Fruit fly (Drosophila melanogaster) whole organism, embryonic: ENCODE measurements around the gene Phyhd1.

ENCODE experiments used
- Ada2b ChIP-seq: fragments of 200-800 bp; sonication (Bioruptor generic); IDR thresholded peaks from 2 replicates; pipeline ENCODE4 v1.3.6; 2022; ENCODE audit warnings: missing biosample characterization, missing genetic modification characterization
- Asciz ChIP-seq: fragments of 200-800 bp; sonication (Bioruptor generic); optimal IDR thresholded peaks from 2 replicates; lab custom pipeline; 2017; ENCODE audit warnings: missing biosample characterization, mild to moderate bottlenecking, missing genetic modification characterization, missing genetic modification reagents
- Atf-2 ChIP-seq: fragments of 200-800 bp; sonication (Bioruptor generic); optimal IDR thresholded peaks from 2 replicates; lab custom pipeline; 2016; ENCODE audit warnings: missing biosample characterization, missing genetic modification characterization
- Awh ChIP-seq: fragments of 200-800 bp; sonication (Bioruptor generic); IDR thresholded peaks from 2 replicates; pipeline ENCODE4, ENCODE4 v1.3.6; 2022; ENCODE audit warnings: missing biosample characterization, missing genetic modification characterization
- CG10654 ChIP-seq: fragments of 200-800 bp; sonication (Bioruptor generic); optimal IDR thresholded peaks from 2 replicates; lab custom pipeline; 2016; ENCODE audit warnings: missing biosample characterization, missing genetic modification characterization
- CG12219 ChIP-seq: fragments of 200-800 bp; sonication (Bioruptor generic); optimal IDR thresholded peaks from 3 replicates; lab custom pipeline; 2018; ENCODE audit warnings: missing biosample characterization, mild to moderate bottlenecking, missing genetic modification characterization
- CG12769 ChIP-seq: fragments of 200-800 bp; sonication (Bioruptor generic); optimal IDR thresholded peaks from 2 replicates; lab custom pipeline; 2019; ENCODE audit warnings: missing biosample characterization, mild to moderate bottlenecking, missing genetic modification characterization, moderate library complexity
- CG12942 ChIP-seq: fragments of 200-800 bp; sonication (Bioruptor generic); optimal IDR thresholded peaks from 3 replicates; lab custom pipeline; 2016; ENCODE audit warnings: missing biosample characterization, missing genetic modification characterization
- CG14050 ChIP-seq: fragments of 200-800 bp; sonication (Bioruptor generic); IDR thresholded peaks from 3 replicates; pipeline ENCODE4 v1.3.6; 2022; ENCODE audit warnings: missing biosample characterization, missing genetic modification characterization
- CG14860 ChIP-seq: fragments of 200-800 bp; sonication (Bioruptor generic); IDR thresholded peaks from 3 replicates; pipeline ENCODE4 v1.3.6; 2022; ENCODE audit warnings: missing biosample characterization, missing genetic modification characterization; ENCODE audit not compliant: partially characterized antibody
- CG17568 ChIP-seq: fragments of 200-800 bp; sonication (Bioruptor generic); optimal IDR thresholded peaks from 2 replicates; lab custom pipeline; 2018; ENCODE audit warnings: missing biosample characterization, mild to moderate bottlenecking, missing genetic modification characterization, moderate library complexity
- CG31365 ChIP-seq: fragments of 200-800 bp; sonication (Bioruptor generic); optimal IDR thresholded peaks from 2 replicates; lab custom pipeline; 2018; ENCODE audit warnings: missing biosample characterization, mild to moderate bottlenecking, missing genetic modification characterization
- CG5245 ChIP-seq: fragments of 200-800 bp; sonication (Bioruptor generic); optimal IDR thresholded peaks from 3 replicates; lab custom pipeline; 2016; ENCODE audit warnings: missing biosample characterization, missing genetic modification characterization
- CG6813 ChIP-seq: fragments of 200-800 bp; sonication (Bioruptor generic); optimal IDR thresholded peaks from 2 replicates; lab custom pipeline; 2017; ENCODE audit warnings: missing biosample characterization, missing genetic modification characterization, mild to moderate bottlenecking, moderate library complexity, missing genetic modification reagents
- CG7928 ChIP-seq: fragments of 200-800 bp; sonication (Bioruptor generic); optimal IDR thresholded peaks from 2 replicates; lab custom pipeline; 2017; ENCODE audit warnings: missing biosample characterization, mild to moderate bottlenecking, missing genetic modification characterization
- CG9215 ChIP-seq: fragments of 200-800 bp; sonication (Bioruptor generic); IDR thresholded peaks from 2 replicates; pipeline ENCODE4 v1.3.6; 2022; ENCODE audit warnings: missing biosample characterization, missing genetic modification characterization
- Hr51 ChIP-seq, 2 experiments: fragments of 200-800 bp; sonication (Bioruptor generic); optimal IDR thresholded peaks; 2 replicates in 1 of 2; 3 replicates in 1 of 2; lab custom pipeline; 2016 to 2018; ENCODE audit warnings: missing biosample characterization in 2 of 2, missing genetic modification characterization in 2 of 2, mild to moderate bottlenecking in 1 of 2, moderate library complexity in 1 of 2
- Mad ChIP-seq: fragments of 200-800 bp; sonication (Bioruptor generic); optimal IDR thresholded peaks from 2 replicates; lab custom pipeline; 2016; ENCODE audit warnings: missing biosample characterization, missing genetic modification characterization
- NK7.1 ChIP-seq: fragments of 200-800 bp; sonication (Bioruptor generic); optimal IDR thresholded peaks from 3 replicates; lab custom pipeline; 2016; ENCODE audit warnings: missing biosample characterization, missing genetic modification characterization
- Pdp1 ChIP-seq, 2 experiments: fragments of 200-800 bp; sonication (Bioruptor generic); optimal IDR thresholded peaks; 3 replicates each; lab custom pipeline; 2016; ENCODE audit warnings: missing biosample characterization in 2 of 2, missing genetic modification characterization in 2 of 2, mild to moderate bottlenecking in 1 of 2, moderate library complexity in 1 of 2
- Poxn ChIP-seq: fragments of 200-800 bp; sonication (Bioruptor generic); IDR thresholded peaks from 2 replicates; pipeline ENCODE4 v1.3.6; 2022; ENCODE audit warnings: missing biosample characterization, missing genetic modification characterization
- Stat92E ChIP-seq, 3 experiments: fragments of >200 bp in 2 of 3; fragments of 200-800 bp in 1 of 3; sonication (Bioruptor generic) in 1 of 3; optimal IDR thresholded peaks; 2 replicates each; lab custom pipeline; 2017 to 2019; ENCODE audit warnings: missing biosample characterization in 3 of 3, missing genetic modification characterization in 3 of 3, mild to moderate bottlenecking in 1 of 3, moderate library complexity in 1 of 3
- Tbp ChIP-seq: fragments of >200 bp; optimal IDR thresholded peaks from 2 replicates; lab custom pipeline; 2018; ENCODE audit warnings: missing biosample characterization, missing genetic modification characterization
- ash1 ChIP-seq: fragments of 200-800 bp; sonication (Bioruptor generic); optimal IDR thresholded peaks from 2 replicates; lab custom pipeline; 2018; ENCODE audit warnings: missing biosample characterization, mild to moderate bottlenecking, missing genetic modification characterization
- bab2 ChIP-seq: fragments of 200-800 bp; sonication (Bioruptor generic); optimal IDR thresholded peaks from 2 replicates; lab custom pipeline; 2016; ENCODE audit warnings: missing biosample characterization, missing genetic modification characterization
- bsh ChIP-seq, 2 experiments: fragments of 200-800 bp; sonication (Bioruptor generic); optimal IDR thresholded peaks; 2 replicates each; lab custom pipeline; 2017 to 2018; ENCODE audit warnings: mild to moderate bottlenecking in 2 of 2, missing biosample characterization in 2 of 2, missing genetic modification characterization in 2 of 2, moderate library complexity in 1 of 2
- chm ChIP-seq: fragments of 200-800 bp; sonication (Bioruptor generic); IDR thresholded peaks from 2 replicates; pipeline ENCODE4 v1.3.6; 2022; ENCODE audit warnings: missing biosample characterization, missing genetic modification characterization
- crc ChIP-seq: fragments of 200-800 bp; sonication (Bioruptor generic); optimal IDR thresholded peaks from 2 replicates; lab custom pipeline; 2016; ENCODE audit warnings: missing biosample characterization, missing genetic modification characterization
- dati ChIP-seq: fragments of 200-800 bp; sonication (Bioruptor generic); IDR thresholded peaks from 2 replicates; pipeline ENCODE4 v1.3.6; 2022; ENCODE audit warnings: missing biosample characterization, missing genetic modification characterization
- dimm ChIP-seq: fragments of 200-800 bp; sonication (Bioruptor generic); IDR thresholded peaks from 2 replicates; pipeline ENCODE4 v1.3.6; 2022; ENCODE audit warnings: missing biosample characterization, missing genetic modification characterization
- dysf ChIP-seq: fragments of 200-800 bp; sonication (Bioruptor generic); IDR thresholded peaks from 3 replicates; pipeline ENCODE4 v1.3.6; 2022; ENCODE audit warnings: missing biosample characterization, missing genetic modification characterization
- fd102C ChIP-seq: fragments of 200-800 bp; sonication (Bioruptor generic); optimal IDR thresholded peaks from 2 replicates; lab custom pipeline; 2018; ENCODE audit warnings: missing biosample characterization, mild to moderate bottlenecking, missing genetic modification characterization, moderate library complexity
- fd3F ChIP-seq: fragments of 200-800 bp; sonication (Bioruptor generic); optimal IDR thresholded peaks from 2 replicates; lab custom pipeline; 2018; ENCODE audit warnings: missing biosample characterization, mild to moderate bottlenecking, missing genetic modification characterization, moderate library complexity
- gcm2 ChIP-seq: fragments of 200-800 bp; sonication (Bioruptor generic); optimal IDR thresholded peaks from 2 replicates; lab custom pipeline; 2016; ENCODE audit warnings: missing biosample characterization, missing genetic modification characterization
- gro ChIP-seq: fragments of 200-800 bp; sonication (Bioruptor generic); optimal IDR thresholded peaks from 2 replicates; lab custom pipeline; 2016; ENCODE audit warnings: missing biosample characterization, missing genetic modification characterization
- gsb-n ChIP-seq: fragments of 200-800 bp; sonication (Bioruptor generic); optimal IDR thresholded peaks from 3 replicates; lab custom pipeline; 2018; ENCODE audit warnings: missing biosample characterization, mild to moderate bottlenecking, missing genetic modification characterization
- insv ChIP-seq, 2 experiments: fragments of 200-800 bp; sonication (Bioruptor generic); optimal IDR thresholded peaks; 3 replicates each; lab custom pipeline; 2016 to 2018; ENCODE audit warnings: missing biosample characterization in 2 of 2, missing genetic modification characterization in 2 of 2
- jing ChIP-seq: fragments of 200-800 bp; sonication (Bioruptor generic); optimal IDR thresholded peaks from 2 replicates; lab custom pipeline; 2018; ENCODE audit warnings: missing biosample characterization, mild to moderate bottlenecking, missing genetic modification characterization
- kah ChIP-seq: fragments of 200-800 bp; sonication (Bioruptor generic); optimal IDR thresholded peaks from 2 replicates; lab custom pipeline; 2018; ENCODE audit warnings: missing biosample characterization, mild to moderate bottlenecking, missing genetic modification characterization
- kay ChIP-seq: fragments of 200-800 bp; sonication (Bioruptor generic); optimal IDR thresholded peaks from 2 replicates; lab custom pipeline; 2016; ENCODE audit warnings: missing biosample characterization, missing genetic modification characterization
- nerfin-2 ChIP-seq: fragments of 200-800 bp; sonication (Bioruptor generic); IDR thresholded peaks from 2 replicates; pipeline ENCODE4 v1.3.6; 2022; ENCODE audit warnings: missing biosample characterization, missing genetic modification characterization; ENCODE audit not compliant: partially characterized antibody
- pita ChIP-seq: fragments of 200-800 bp; sonication (Bioruptor generic); optimal IDR thresholded peaks from 2 replicates; lab custom pipeline; 2017; ENCODE audit warnings: missing biosample characterization, mild to moderate bottlenecking, missing genetic modification characterization
- pnt ChIP-seq: fragments of 200-800 bp; sonication (Bioruptor generic); optimal IDR thresholded peaks from 3 replicates; lab custom pipeline; 2016; ENCODE audit warnings: missing biosample characterization, missing genetic modification characterization
- shn ChIP-seq: fragments of 200-800 bp; sonication (Bioruptor generic); optimal IDR thresholded peaks from 3 replicates; lab custom pipeline; 2016; ENCODE audit warnings: missing biosample characterization, missing genetic modification characterization
- sima ChIP-seq: fragments of 200-800 bp; sonication (Bioruptor generic); optimal IDR thresholded peaks from 2 replicates; lab custom pipeline; 2016; ENCODE audit warnings: missing biosample characterization, missing genetic modification characterization
- slp2 ChIP-seq: fragments of 200-800 bp; sonication (Bioruptor generic); optimal IDR thresholded peaks from 2 replicates; lab custom pipeline; 2016; ENCODE audit warnings: missing biosample characterization, missing genetic modification characterization
- sr ChIP-seq: fragments of 200-800 bp; sonication (Bioruptor generic); IDR thresholded peaks from 3 replicates; pipeline ENCODE4 v1.3.6; 2022; ENCODE audit warnings: missing biosample characterization, missing genetic modification characterization
- ssp ChIP-seq: fragments of 200-800 bp; sonication (Bioruptor generic); IDR thresholded peaks from 2 replicates; pipeline ENCODE4 v1.3.6; 2022; ENCODE audit warnings: missing biosample characterization, missing genetic modification characterization
- tna ChIP-seq: fragments of 200-800 bp; sonication (Bioruptor generic); IDR thresholded peaks from 2 replicates; pipeline ENCODE4 v1.3.6; 2022; ENCODE audit warnings: missing biosample characterization, missing genetic modification characterization; ENCODE audit not compliant: partially characterized antibody
- vfl ChIP-seq: fragments of 200-800 bp; sonication (Bioruptor generic); optimal IDR thresholded peaks from 2 replicates; lab custom pipeline; 2016; ENCODE audit warnings: missing biosample characterization, missing genetic modification characterization
- vnd ChIP-seq: fragments of 200-800 bp; sonication (Bioruptor generic); IDR thresholded peaks from 3 replicates; pipeline ENCODE4 v1.3.6; 2022; ENCODE audit warnings: missing biosample characterization, missing genetic modification characterization; ENCODE audit not compliant: partially characterized antibody
- vvl ChIP-seq: fragments of 200-800 bp; sonication (Bioruptor generic); IDR thresholded peaks from 2 replicates; pipeline ENCODE4 v1.3.6; 2022; ENCODE audit warnings: missing biosample characterization, missing genetic modification characterization

The Phyhd1 gene

DNA sequence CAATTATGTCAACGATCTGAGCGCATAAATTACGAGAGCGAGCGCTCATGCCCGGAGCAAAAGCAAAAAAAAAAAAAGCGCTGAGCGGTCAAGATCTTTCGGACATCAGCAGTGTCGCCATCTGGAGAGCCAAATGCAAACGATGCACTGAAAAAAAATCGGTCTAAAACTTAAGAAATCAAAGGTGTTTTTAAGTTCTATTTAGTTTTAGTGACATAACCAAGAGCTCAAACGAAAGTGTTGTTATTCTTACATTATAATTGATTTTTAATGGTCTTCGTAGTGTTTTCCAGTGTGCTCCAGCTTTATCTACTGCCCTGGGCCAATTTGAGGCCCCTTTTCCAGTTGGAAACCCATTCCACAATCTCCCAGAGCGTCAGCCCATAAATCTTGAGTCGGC lies 50.8 kb downstream of the Phyhd1 start (continued):
- TF ChIP-seq CG12769 (tag; lab: Kevin White, UChicago) (no peak), fd102C (GFP tag; lab: Kevin White, UChicago) (no peak), CG12219 (GFP tag; lab: Kevin White, UChicago) (no peak), Poxn (GFP tag; lab: Robert Waterston, UW) (no peak), pita (GFP tag; lab: Kevin White, UChicago) (no peak), bab2 (peak; percentile 9), CG5245 (GFP tag; lab: Kevin White, UChicago) (no peak), CG14860 (GFP tag; lab: Robert Waterston, UW) (no peak), nerfin-2 (GFP tag; lab: Robert Waterston, UW) (no peak), vnd (GFP tag; lab: Robert Waterston, UW) (no peak), Atf-2 (GFP tag; lab: Kevin White, UChicago) (no peak), Pdp1 (GFP tag; optimal IDR thresholded peaks at IDR 0.05; lab: Kevin White, UChicago) (peak; percentile 18 to 31), fd3F (GFP tag; lab: Kevin White, UChicago) (no peak), CG12942 (GFP tag; lab: Kevin White, UChicago) (no peak), vvl (no peak), dysf (GFP tag; lab: Robert Waterston, UW) (0 out of 3 replicates have a peak, but pooled peaks have one; percentile 19), insv (GFP tag; optimal IDR thresholded peaks at IDR 0.05; lab: Kevin White, UChicago) (no peak), ssp (GFP tag; lab: Robert Waterston, UW) (no peak), ash1 (GFP tag; lab: Kevin White, UChicago) (no peak), Awh (no peak), CG7928 (no peak), shn (GFP tag; lab: Kevin White, UChicago) (no peak), jing (GFP tag; lab: Kevin White, UChicago) (no peak), kay (no peak), Stat92E (GFP tag; optimal IDR thresholded peaks at IDR 0.05; lab: Kevin White, UChicago) (no peak), CG14050 (GFP tag; lab: Robert Waterston, UW) (no peak), CG31365 (tag; lab: Kevin White, UChicago) (no peak), Hr51 (GFP tag; optimal IDR thresholded peaks at IDR 0.05; lab: Kevin White, UChicago) (no peak), NK7.1 (GFP tag; lab: Kevin White, UChicago) (no peak), bsh (GFP tag; optimal IDR thresholded peaks at IDR 0.05; lab: Kevin White, UChicago) (peak; percentile 9 to 26), dimm (GFP tag; lab: Robert Waterston, UW) (no peak), dati (GFP tag; lab: Robert Waterston, UW) (no peak), CG17568 (no peak), sima (GFP tag; lab: Kevin White, UChicago) (no peak), CG9215 (no peak), sr (GFP tag; lab: Robert Waterston, UW) (no peak), slp2 (GFP tag; lab: Kevin White, UChicago) (no peak), CG6813 (no peak), chm (GFP tag; lab: Robert Waterston, UW) (no peak), Tbp (GFP tag; lab: Kevin White, UChicago) (no peak), Mad (GFP tag; lab: Kevin White, UChicago) (no peak), tna (no peak), crc (GFP tag; lab: Kevin White, UChicago) (no peak), Asciz (peak; percentile 13), gcm2 (GFP tag; lab: Kevin White, UChicago) (no peak), kah (GFP tag; lab: Kevin White, UChicago) (no peak), vfl (GFP tag; lab: Kevin White, UChicago) (no peak), gsb-n (tag; lab: Kevin White, UChicago) (no peak), CG10654 (GFP tag; lab: Kevin White, UChicago) (no peak), Ada2b (no peak), pnt (no peak), gro (GFP tag; lab: Kevin White, UChicago) (no peak)
